Worm (Caenorhabditis elegans) whole organism, L1 larva: ENCODE measurements around the gene C37C3.12.

Experiments used
- ceh-88 ChIP-seq: fragments of 200-800 bp; sonication (Bioruptor generic); IDR thresholded peaks from 2 replicates; pipeline ENCODE4 v1.3.6; 2022; ENCODE audit warnings: missing genetic modification characterization, missing compliant biosample characterization
- dpl-1 ChIP-seq, 3 experiments: fragments of 150-350 bp in 2 of 3; sonication (generic microtip) in 1 of 3; optimal IDR thresholded peaks; 2 replicates each; lab custom pipeline; 2014 to 2017; ENCODE audit warnings: missing biosample characterization in 3 of 3, missing genetic modification characterization in 3 of 3, missing genetic modification reagents in 3 of 3
- efl-1 ChIP-seq, 4 experiments: fragments of 150-350 bp; optimal IDR thresholded peaks in 3 of 4; peaks in 1 of 4; 1 replicate in 1 of 4; 2 replicates in 3 of 4; lab custom pipeline; 2014; ENCODE audit warnings: missing biosample characterization in 2 of 4, missing genetic modification characterization in 2 of 4, missing genetic modification reagents in 2 of 4
- efl-3 ChIP-seq: fragments of 200-800 bp; sonication (Bioruptor generic); optimal IDR thresholded peaks from 2 replicates; lab custom pipeline; 2018; ENCODE audit warnings: mild to moderate bottlenecking, missing genetic modification characterization, missing compliant biosample characterization
- egl-13 ChIP-seq: sonication (generic microtip); optimal IDR thresholded peaks from 2 replicates; lab custom pipeline; 2016; ENCODE audit warnings: missing genotype, missing genetic modification reagents, missing genetic modification characterization, missing compliant biosample characterization
- egl-27 ChIP-seq, 2 experiments: fragments of 150-350 bp in 1 of 2; sonication (generic microtip); optimal IDR thresholded peaks; 3 replicates each; lab custom pipeline; 2017 to 2018; ENCODE audit warnings: missing biosample characterization in 2 of 2, missing genetic modification characterization in 2 of 2, missing genetic modification reagents in 2 of 2
- elt-2 ChIP-seq: sonication (generic microtip); optimal IDR thresholded peaks from 2 replicates; lab custom pipeline; 2016; ENCODE audit warnings: missing genetic modification characterization, mild to moderate bottlenecking, inconsistent platforms, missing compliant biosample characterization, missing genetic modification reagents
- ets-5 ChIP-seq: fragments of 200-800 bp; sonication (Bioruptor generic); IDR thresholded peaks from 2 replicates; pipeline ENCODE4 v1.3.6; 2022; ENCODE audit warnings: missing genetic modification characterization, missing compliant biosample characterization
- fkh-4 ChIP-seq: sonication (generic microtip); optimal IDR thresholded peaks from 2 replicates; lab custom pipeline; 2016; ENCODE audit warnings: missing compliant biosample characterization, missing genetic modification characterization, borderline replicate concordance
- isw-1 ChIP-seq: fragments of 200-800 bp; sonication (Bioruptor generic); IDR thresholded peaks from 2 replicates; pipeline ENCODE4 v1.3.6; 2022; ENCODE audit warnings: missing genetic modification characterization, missing compliant biosample characterization
- lsy-2 ChIP-seq, 2 experiments: fragments of 150-350 bp; optimal IDR thresholded peaks; 2 replicates each; lab custom pipeline; 2014; ENCODE audit warnings: missing biosample characterization in 2 of 2, missing genetic modification characterization in 2 of 2
- mef-2 ChIP-seq: fragments of 150-350 bp; optimal IDR thresholded peaks from 2 replicates; lab custom pipeline; 2014; ENCODE audit warnings: missing biosample characterization, missing genetic modification characterization
- nhr-20 ChIP-seq: sonication (generic microtip); optimal IDR thresholded peaks from 2 replicates; lab custom pipeline; 2016; ENCODE audit warnings: mild to moderate bottlenecking, missing genetic modification characterization, missing compliant biosample characterization
- nhr-28 ChIP-seq: fragments of 150-350 bp; optimal IDR thresholded peaks from 2 replicates; lab custom pipeline; 2014; ENCODE audit warnings: missing biosample characterization, missing genetic modification characterization
- nhr-77 ChIP-seq: fragments of 150-350 bp; optimal IDR thresholded peaks from 2 replicates; lab custom pipeline; 2014; ENCODE audit warnings: missing biosample characterization, missing genetic modification characterization
- nhr-84 ChIP-seq: sonication (generic microtip); optimal IDR thresholded peaks from 2 replicates; lab custom pipeline; 2017; ENCODE audit warnings: missing biosample characterization, missing genetic modification characterization
- pax-3 ChIP-seq: fragments of 200-800 bp; sonication (Bioruptor generic); optimal IDR thresholded peaks from 2 replicates; lab custom pipeline; 2018; ENCODE audit warnings: mild to moderate bottlenecking, missing genetic modification characterization, moderate library complexity, missing compliant biosample characterization
- snu-23 ChIP-seq: sonication (generic microtip); optimal IDR thresholded peaks from 2 replicates; lab custom pipeline; 2016; ENCODE audit warnings: missing genetic modification characterization, missing compliant biosample characterization
- tbx-2 ChIP-seq: sonication (generic microtip); optimal IDR thresholded peaks from 2 replicates; lab custom pipeline; 2016; ENCODE audit warnings: missing genetic modification characterization, missing compliant biosample characterization
- unc-30 ChIP-seq: sonication (generic microtip); optimal IDR thresholded peaks from 2 replicates; lab custom pipeline; 2017; ENCODE audit warnings: missing biosample characterization, missing genetic modification characterization
- unc-98 ChIP-seq: fragments of 200-800 bp; sonication (Bioruptor generic); IDR thresholded peaks from 2 replicates; pipeline ENCODE4 v1.3.6; 2022; ENCODE audit warnings: missing genetic modification characterization, missing compliant biosample characterization
- zip-4 ChIP-seq: fragments of 200-800 bp; sonication (Bioruptor generic); optimal IDR thresholded peaks from 2 replicates; lab custom pipeline; 2018; ENCODE audit warnings: mild to moderate bottlenecking, missing genetic modification characterization, moderate library complexity, missing compliant biosample characterization

The C37C3.12 gene

DNA sequence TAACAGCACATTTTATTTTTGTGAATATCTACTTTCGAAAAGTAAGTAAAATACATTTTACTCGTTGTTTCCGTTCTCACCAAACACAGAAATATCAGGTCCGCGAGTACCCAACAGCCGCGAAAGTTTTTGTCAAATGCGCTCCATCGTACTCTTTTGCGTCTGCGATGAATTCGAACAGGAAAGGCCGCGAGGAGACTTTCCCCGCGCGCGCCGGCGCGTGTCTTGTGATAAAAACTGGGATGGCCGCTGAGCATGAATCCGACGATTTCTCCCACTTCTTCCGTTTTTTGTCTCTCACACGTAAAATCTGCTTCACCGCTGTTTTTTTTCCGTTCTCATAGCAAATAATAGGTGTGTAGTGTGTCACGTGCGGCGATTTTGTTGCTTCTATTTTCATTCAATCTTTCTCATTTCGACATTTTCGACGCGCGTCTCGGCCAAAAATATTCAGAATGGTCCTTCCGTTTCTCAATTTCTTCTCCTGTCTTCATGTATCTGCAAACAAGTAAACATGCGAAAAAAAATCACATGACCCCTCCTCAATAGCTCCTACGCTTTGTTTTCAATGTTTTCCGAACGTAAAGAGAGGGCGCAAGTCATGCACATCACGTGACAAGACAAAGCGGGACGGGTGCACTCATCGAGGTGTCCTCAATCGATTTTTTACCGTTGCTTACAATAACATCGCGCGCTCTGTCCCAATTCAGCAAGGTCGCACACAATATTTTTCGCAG, 35.2 kb downstream of the C37C3.12 start, which contains the start of gene uvs-1 (continued):
- TF ChIP-seq fkh-4 (no peak), unc-98 (GFP tag; lab: Robert Waterston, UW) (no peak), egl-27 (tag; optimal IDR thresholded peaks at IDR 0.05; lab: Kevin White, UChicago) (no peak), unc-30 (tag; lab: Kevin White, UChicago) (no peak), nhr-77 (tag; lab: Kevin White, UChicago) (peak; percentile 24), isw-1 (GFP tag; lab: Robert Waterston, UW) (no peak)

DNA sequence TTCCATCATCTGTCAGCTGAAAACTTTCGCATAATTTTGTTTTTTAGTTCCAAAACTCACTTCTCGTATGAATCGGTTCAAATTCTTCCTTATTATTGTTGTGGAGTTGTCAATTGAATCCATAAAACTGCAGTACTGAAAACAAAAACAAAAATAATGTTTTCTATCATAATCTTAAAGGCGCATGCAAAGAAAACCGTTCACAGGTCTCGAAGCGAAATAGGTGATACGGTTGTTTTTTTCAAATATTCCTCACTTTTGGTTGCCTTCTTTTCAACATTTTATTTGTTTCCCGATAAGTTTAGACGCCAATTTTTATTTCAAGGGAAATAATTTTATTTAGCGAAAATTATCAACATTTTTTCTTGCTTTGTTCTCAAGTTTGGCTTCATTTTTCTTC, 35.8 kb downstream of the C37C3.12 start:
- TF ChIP-seq egl-13 (tag; lab: Kevin White, UChicago) (no peak), efl-1 (optimal IDR thresholded peaks at IDR 0.05; lab: Kevin White, UChicago) (no peak), efl-1 (GFP tag; optimal IDR thresholded peaks at IDR 0.05 in 1 of 2; lab: Kevin White, UChicago) (no peak), ets-5 (no peak), efl-3 (no peak), dpl-1 (GFP tag; optimal IDR thresholded peaks at IDR 0.05; lab: Kevin White, UChicago) (no peak), lsy-2 (tag; optimal IDR thresholded peaks at IDR 0.05; lab: Kevin White, UChicago) (no peak), zip-4 (GFP tag; lab: Kevin White, UChicago) (no peak), mef-2 (tag; lab: Kevin White, UChicago) (no peak), egl-27 (tag; optimal IDR thresholded peaks at IDR 0.05; lab: Kevin White, UChicago) (no peak), nhr-84 (tag; lab: Kevin White, UChicago) (no peak), elt-2 (tag; lab: Kevin White, UChicago) (no peak)

DNA sequence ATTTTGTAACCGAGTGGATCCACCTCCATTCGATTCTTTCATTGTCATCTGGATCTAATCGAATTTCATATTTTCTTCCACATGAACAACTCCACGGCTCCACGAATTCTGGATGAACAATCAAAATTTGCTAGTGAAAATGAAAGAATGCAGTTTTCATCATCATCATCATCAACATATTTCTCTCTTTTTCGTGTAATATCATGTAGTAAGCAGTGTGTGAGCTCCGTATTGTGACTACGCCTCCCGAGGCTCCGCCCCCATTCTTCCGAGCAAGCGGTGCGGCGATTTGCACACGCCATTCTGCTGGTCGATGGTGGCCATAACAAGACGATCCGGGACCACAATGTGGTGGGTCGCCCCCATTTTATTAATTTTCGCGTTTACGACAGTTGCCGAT, 41.3 kb downstream of the C37C3.12 start, which contains the start of gene ZK742.7:
Gene ZK742.7, plus strand, starts transcription at position 301 of the 400 bp plus-strand sequence.
- no peak for TF ChIP-seq ceh-88 (GFP tag; lab: Robert Waterston, UW)
- TF ChIP-seq, all 84 proteins: peak for 0

DNA sequence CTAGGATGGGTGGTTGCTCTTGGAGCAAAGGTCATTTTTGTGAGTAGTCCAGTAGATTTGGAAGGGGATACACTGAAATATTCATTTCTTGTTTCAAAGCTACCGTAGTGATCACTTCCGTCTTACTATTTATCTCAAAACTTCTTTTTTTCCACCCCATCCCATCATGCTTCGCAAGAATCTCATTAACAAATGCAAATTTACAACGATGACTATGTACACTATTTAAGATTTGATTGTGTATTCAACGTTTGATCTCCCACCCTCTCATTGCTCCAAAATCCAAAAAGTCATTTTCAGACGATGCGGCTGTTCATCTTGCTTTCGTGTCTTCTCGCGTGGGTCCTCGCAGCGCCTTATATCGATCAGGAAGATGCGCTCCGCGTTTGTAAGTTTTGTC, 46.3 kb downstream of the C37C3.12 start, which contains the start of gene flp-21:
Gene flp-21, plus strand, starts transcription at position 301 of the 400 bp plus-strand sequence.
- TF ChIP-seq pax-3 (tag; lab: Kevin White, UChicago) (no peak), nhr-28 (tag; lab: Kevin White, UChicago) (no peak), snu-23 (GFP tag; lab: Kevin White, UChicago) (no peak), zip-4 (GFP tag; lab: Kevin White, UChicago) (no peak), egl-27 (tag; optimal IDR thresholded peaks at IDR 0.05; lab: Kevin White, UChicago) (no peak), nhr-20 (tag; lab: Kevin White, UChicago) (no peak), tbx-2 (tag; lab: Kevin White, UChicago) (no peak), efl-3 (no peak)
